Worm (Caenorhabditis elegans) whole organism, L2 larva: ENCODE data around the gene T28A11.3.

Experiments
- C34F6.9 ChIP-seq: fragments of 150-350 bp; optimal IDR thresholded peaks from 2 replicates; lab custom pipeline; 2014; ENCODE audit warnings: missing biosample characterization, missing genetic modification characterization
- F13H6.1 ChIP-seq: sonication (generic microtip); optimal IDR thresholded peaks from 2 replicates; lab custom pipeline; 2016; ENCODE audit warnings: missing genetic modification characterization, missing compliant biosample characterization
- ZK546.5 ChIP-seq: sonication (generic microtip); optimal IDR thresholded peaks from 2 replicates; lab custom pipeline; 2017; ENCODE audit warnings: missing biosample characterization, missing genetic modification characterization
- alr-1 ChIP-seq: fragments of 150-350 bp; optimal IDR thresholded peaks from 2 replicates; lab custom pipeline; 2014; ENCODE audit warnings: missing biosample characterization, missing genetic modification characterization
- ama-1 ChIP-seq: fragments of 150-350 bp; optimal IDR thresholded peaks from 2 replicates; lab custom pipeline; 2018; ENCODE audit warnings: inconsistent platforms
- ceh-16 ChIP-seq: fragments of 150-350 bp; optimal IDR thresholded peaks from 2 replicates; lab custom pipeline; 2014; ENCODE audit warnings: missing biosample characterization, missing genetic modification characterization
- dmd-4 ChIP-seq: sonication (generic microtip); optimal IDR thresholded peaks from 2 replicates; lab custom pipeline; 2017; ENCODE audit warnings: missing biosample characterization, missing genetic modification characterization
- egl-27 ChIP-seq: sonication (generic microtip); optimal IDR thresholded peaks from 3 replicates; lab custom pipeline; 2017; ENCODE audit warnings: missing biosample characterization, missing genetic modification reagents, missing genetic modification characterization
- elt-3 ChIP-seq: sonication (generic microtip); optimal IDR thresholded peaks from 2 replicates; lab custom pipeline; 2017; ENCODE audit warnings: missing biosample characterization, missing genetic modification characterization
- gmeb-1 ChIP-seq: fragments of 150-350 bp; optimal IDR thresholded peaks from 2 replicates; lab custom pipeline; 2014; ENCODE audit warnings: missing biosample characterization, missing genetic modification characterization
- lin-11 ChIP-seq: fragments of 150-350 bp; sonication (generic microtip); optimal IDR thresholded peaks from 2 replicates; lab custom pipeline; 2014; ENCODE audit warnings: missing biosample characterization, missing genetic modification characterization, inconsistent platforms, mixed read lengths
- lin-13 ChIP-seq: fragments of 150-350 bp; optimal IDR thresholded peaks from 2 replicates; lab custom pipeline; 2014; ENCODE audit warnings: missing biosample characterization, missing genetic modification reagents, missing genetic modification characterization
- lin-39 ChIP-seq: fragments of 150-350 bp; optimal IDR thresholded peaks from 2 replicates; lab custom pipeline; 2014; ENCODE audit warnings: missing biosample characterization, missing genetic modification reagents, missing genetic modification characterization
- lsy-2 ChIP-seq, 2 experiments: fragments of 150-350 bp in 1 of 2; sonication (generic microtip) in 1 of 2; optimal IDR thresholded peaks; 2 replicates each; lab custom pipeline; 2014 to 2017; ENCODE audit warnings: missing biosample characterization in 2 of 2, missing genetic modification characterization in 2 of 2
- mbf-1 ChIP-seq: sonication (generic microtip); optimal IDR thresholded peaks from 2 replicates; lab custom pipeline; 2017; ENCODE audit warnings: missing biosample characterization, missing genetic modification characterization
- mdl-1 ChIP-seq, 2 experiments: fragments of 150-350 bp in 1 of 2; sonication (generic microtip) in 1 of 2; optimal IDR thresholded peaks; 2 replicates each; lab custom pipeline; 2017; ENCODE audit warnings: missing biosample characterization in 2 of 2, missing genetic modification characterization in 2 of 2
- nhr-11 ChIP-seq: fragments of 150-350 bp; optimal IDR thresholded peaks from 2 replicates; lab custom pipeline; 2014; ENCODE audit warnings: missing biosample characterization, missing genetic modification characterization
- nhr-12 ChIP-seq: fragments of 150-350 bp; optimal IDR thresholded peaks from 2 replicates; lab custom pipeline; 2014; ENCODE audit warnings: missing biosample characterization, missing genetic modification characterization
- nhr-21 ChIP-seq: fragments of 150-350 bp; optimal IDR thresholded peaks from 2 replicates; lab custom pipeline; 2014; ENCODE audit warnings: missing biosample characterization, missing genetic modification characterization
- nhr-23 ChIP-seq: fragments of 150-350 bp; optimal IDR thresholded peaks from 2 replicates; lab custom pipeline; 2014; ENCODE audit warnings: missing biosample characterization, missing genetic modification reagents, missing genetic modification characterization
- nhr-237 ChIP-seq: fragments of 150-350 bp; optimal IDR thresholded peaks from 2 replicates; lab custom pipeline; 2014; ENCODE audit warnings: missing biosample characterization, missing genetic modification characterization
- nhr-25 ChIP-seq: fragments of 150-350 bp; sonication (generic microtip); optimal IDR thresholded peaks from 3 replicates; lab custom pipeline; 2014; ENCODE audit warnings: missing biosample characterization, missing genetic modification characterization
- nhr-6 ChIP-seq: fragments of 150-350 bp; optimal IDR thresholded peaks from 2 replicates; lab custom pipeline; 2014; ENCODE audit warnings: missing biosample characterization, missing genetic modification characterization
- peb-1 ChIP-seq: fragments of 150-350 bp; optimal IDR thresholded peaks from 2 replicates; lab custom pipeline; 2014; ENCODE audit warnings: missing biosample characterization, missing genetic modification characterization
- skn-1 ChIP-seq: sonication (generic microtip); optimal IDR thresholded peaks from 2 replicates; lab custom pipeline; 2017; ENCODE audit warnings: missing biosample characterization, missing genetic modification characterization
- sma-9 ChIP-seq, 2 experiments: fragments of 150-350 bp in 1 of 2; sonication (generic microtip) in 1 of 2; optimal IDR thresholded peaks; 2 replicates each; lab custom pipeline; 2014 to 2016; ENCODE audit warnings: missing genetic modification characterization in 2 of 2, mild to moderate bottlenecking in 1 of 2, missing biosample characterization in 1 of 2, missing compliant biosample characterization in 1 of 2, missing genetic modification reagents in 1 of 2, moderate library complexity in 1 of 2
- snpc-4 ChIP-seq: fragments of 150-350 bp; optimal IDR thresholded peaks from 2 replicates; lab custom pipeline; 2014; ENCODE audit warnings: missing biosample characterization, missing genetic modification characterization
- unc-39 ChIP-seq: fragments of 150-350 bp; optimal IDR thresholded peaks from 2 replicates; lab custom pipeline; 2014; ENCODE audit warnings: missing biosample characterization, missing genetic modification characterization
- unc-55 ChIP-seq: fragments of 150-350 bp; sonication (generic microtip); optimal IDR thresholded peaks from 3 replicates; lab custom pipeline; 2014; ENCODE audit warnings: missing biosample characterization, missing genetic modification reagents, missing genetic modification characterization
- unc-62 ChIP-seq: fragments of 150-350 bp; optimal IDR thresholded peaks from 2 replicates; lab custom pipeline; 2014; ENCODE audit warnings: missing biosample characterization, missing genetic modification reagents, missing genetic modification characterization
- zag-1 ChIP-seq: fragments of 150-350 bp; optimal IDR thresholded peaks from 2 replicates; lab custom pipeline; 2014; ENCODE audit warnings: missing biosample characterization, missing genetic modification characterization
- ztf-1 ChIP-seq: fragments of 200-800 bp; sonication (Bioruptor generic); conservative IDR thresholded peaks from 2 replicates; pipeline ENCODE4 v1.3.6; 2022; ENCODE audit warnings: missing genetic modification characterization, missing compliant biosample characterization
- ztf-4 ChIP-seq: fragments of 150-350 bp; optimal IDR thresholded peaks from 2 replicates; lab custom pipeline; 2014; ENCODE audit warnings: missing biosample characterization, missing genetic modification characterization

The T28A11.3 gene

DNA sequence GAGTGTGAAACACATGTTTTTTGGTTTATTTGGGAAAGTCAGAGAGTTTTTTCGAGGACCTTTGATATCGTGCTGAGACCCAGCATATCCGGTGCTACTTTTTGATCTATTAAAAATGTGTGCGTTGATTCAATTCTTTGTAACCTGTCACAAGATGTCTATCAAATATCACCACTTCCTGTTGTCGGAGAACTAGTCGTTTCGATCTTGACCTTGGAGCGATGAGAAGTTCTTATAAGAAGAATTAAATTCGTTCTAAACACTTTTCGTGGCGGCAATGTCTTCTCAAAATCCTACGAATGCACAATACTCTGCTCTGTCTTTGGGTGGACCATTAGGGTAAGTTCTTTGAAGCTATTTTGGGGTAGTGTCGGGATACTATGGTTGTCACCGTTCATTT is 41.0 kb downstream of the T28A11.3 start, which contains the start of gene F35F10.1:
TSS of gene F35F10.1 (plus strand) at position 200 of the 400 bp plus-strand sequence.
- peak; percentile 70 for TF ChIP-seq sma-9 (GFP tag; optimal IDR thresholded peaks at IDR 0.05; lab: Kevin White, UChicago)
- TF ChIP-seq sma-9 (tag; optimal IDR thresholded peaks at IDR 0.05; lab: Kevin White, UChicago), result no peak
- no peak for TF ChIP-seq zag-1 (tag; lab: Kevin White, UChicago)

DNA sequence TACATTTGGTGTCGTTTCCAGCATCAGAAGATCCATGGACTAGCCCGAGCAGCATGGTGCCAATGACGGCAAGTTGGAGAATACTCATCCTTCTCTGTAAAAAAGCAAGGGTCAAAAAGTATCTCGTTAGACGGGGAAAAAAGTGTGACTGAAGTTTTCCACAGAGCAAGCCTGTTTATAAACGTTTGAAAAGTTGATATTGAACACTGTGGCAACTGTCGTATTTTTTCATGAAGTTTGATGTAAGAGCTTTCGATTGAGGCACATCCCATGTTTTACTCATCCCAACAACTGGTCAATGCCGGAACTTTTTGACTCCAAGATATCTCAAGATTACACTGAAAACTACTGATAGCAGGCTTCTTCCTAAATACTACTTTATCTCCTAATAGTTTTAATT is 43.8 kb downstream of the T28A11.3 start, which contains the start of gene F35F10.13:
TSS of gene F35F10.13 (minus strand) at position 101 of the 400 bp plus-strand sequence.
- no peak for TF ChIP-seq unc-55 (GFP tag; lab: Kevin White, UChicago)
- no peak for TF ChIP-seq nhr-11 (tag; lab: Kevin White, UChicago)
- no peak for TF ChIP-seq lsy-2 (tag; optimal IDR thresholded peaks at IDR 0.05; lab: Kevin White, UChicago)
- no peak for TF ChIP-seq ama-1

DNA sequence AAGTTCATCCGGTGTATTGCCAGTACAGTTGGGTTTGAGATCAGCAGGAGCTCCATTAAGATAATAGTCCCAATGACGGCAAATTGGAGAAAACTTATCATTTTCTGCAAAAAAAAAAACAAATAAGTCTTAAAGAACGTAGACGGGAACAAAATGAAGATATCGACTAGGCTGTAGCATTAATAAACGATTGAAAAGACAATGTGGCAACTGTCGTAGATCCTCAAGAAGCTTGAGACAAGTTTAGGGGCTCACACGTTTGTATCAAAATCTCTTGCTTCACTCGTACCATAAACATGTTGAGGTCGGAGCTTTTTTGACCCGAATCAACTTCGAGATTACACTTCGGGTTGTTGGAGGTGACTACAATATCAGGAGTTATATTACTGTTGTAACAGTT is 44.9 kb downstream of the T28A11.3 start, which contains the start of gene F35F10.14:
TSS of gene F35F10.14 (minus strand) at position 101 of the 400 bp plus-strand sequence.
- no peak for TF ChIP-seq nhr-237 (tag; lab: Kevin White, UChicago)
- no peak for TF ChIP-seq elt-3
- TF ChIP-seq mbf-1 (tag; lab: Kevin White, UChicago), result no peak
- no peak for TF ChIP-seq ztf-4 (tag; lab: Kevin White, UChicago)
- TF ChIP-seq ztf-1 (GFP tag; lab: Robert Waterston, UW), result no peak
- no peak for TF ChIP-seq mdl-1 (tag; optimal IDR thresholded peaks at IDR 0.05; lab: Kevin White, UChicago)
- no peak for TF ChIP-seq lsy-2 (tag; optimal IDR thresholded peaks at IDR 0.05; lab: Kevin White, UChicago)
- TF ChIP-seq nhr-21 (tag; lab: Kevin White, UChicago), result no peak
- TF ChIP-seq egl-27 (tag; lab: Kevin White, UChicago), result no peak
- no peak for TF ChIP-seq unc-62 (GFP tag; lab: Kevin White, UChicago)
- no peak for TF ChIP-seq nhr-25 (tag; lab: Kevin White, UChicago)
- no peak for TF ChIP-seq nhr-12 (tag; lab: Kevin White, UChicago)
- no peak for TF ChIP-seq ZK546.5
- TF ChIP-seq lin-13 (GFP tag; lab: Kevin White, UChicago), result no peak
- TF ChIP-seq, all 48 proteins: peak for 0

DNA sequence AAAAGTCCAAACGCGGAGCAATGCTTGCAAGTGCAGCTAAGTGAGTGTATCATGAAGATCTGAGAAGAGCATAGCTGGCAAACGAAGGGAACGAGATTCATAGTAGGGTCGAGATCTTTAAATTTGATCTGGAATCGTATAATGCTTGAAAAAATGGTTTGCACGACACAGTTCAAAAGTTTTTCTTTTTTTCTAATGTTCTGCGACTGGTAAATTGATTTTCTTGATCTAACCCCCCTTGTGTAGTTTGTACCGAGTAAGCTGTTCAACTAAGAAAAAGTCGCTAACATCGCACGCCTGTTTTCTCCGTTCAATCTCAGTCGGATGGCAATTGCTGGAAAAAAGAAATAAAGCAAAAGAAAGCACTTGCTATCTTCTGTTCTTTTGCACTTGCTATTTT is 45.3 kb downstream of the T28A11.3 start, which contains the start of gene C17B7.14:
TSS of gene C17B7.14 (minus strand) at position 101 of the 400 bp plus-strand sequence.
- TF ChIP-seq lin-39 (tag; lab: Kevin White, UChicago) (no peak), gmeb-1 (tag; lab: Kevin White, UChicago) (no peak), sma-9 (GFP tag; optimal IDR thresholded peaks at IDR 0.05; lab: Kevin White, UChicago) (no peak), sma-9 (tag; optimal IDR thresholded peaks at IDR 0.05; lab: Kevin White, UChicago) (no peak), nhr-23 (tag; lab: Kevin White, UChicago) (no peak), unc-62 (GFP tag; lab: Kevin White, UChicago) (no peak), skn-1 (tag; lab: Kevin White, UChicago) (no peak), alr-1 (tag; lab: Kevin White, UChicago) (no peak), unc-55 (GFP tag; lab: Kevin White, UChicago) (no peak), snpc-4 (tag; lab: Kevin White, UChicago) (no peak), nhr-6 (no peak), F13H6.1 (tag; lab: Kevin White, UChicago) (no peak), unc-39 (no peak), mbf-1 (tag; lab: Kevin White, UChicago) (no peak), C34F6.9 (tag; lab: Kevin White, UChicago) (no peak), lin-13 (GFP tag; lab: Kevin White, UChicago) (no peak), dmd-4 (tag; lab: Kevin White, UChicago) (no peak)

DNA sequence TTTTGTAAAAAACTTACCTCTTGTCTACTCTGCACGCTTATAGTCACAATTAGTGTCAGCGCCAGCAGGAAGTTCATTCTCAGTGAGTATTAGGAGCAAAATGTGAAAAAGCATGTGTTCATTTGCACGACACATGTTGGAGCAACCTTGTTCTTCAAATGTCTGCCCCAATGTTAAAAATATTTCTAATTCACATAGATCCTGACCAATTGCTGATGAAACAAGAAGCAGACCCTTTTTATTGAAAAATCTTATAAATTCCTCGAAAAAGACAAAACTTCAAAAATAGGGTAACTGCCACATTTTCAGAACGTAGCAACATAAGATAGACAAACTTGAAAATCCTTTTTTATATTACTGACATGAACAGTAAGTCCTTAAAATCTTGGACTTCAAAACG is 49.0 kb downstream of the T28A11.3 start, which contains the start of gene C17B7.8:
TSS of gene C17B7.8 (minus strand) at position 101 of the 400 bp plus-strand sequence.
- TF ChIP-seq ceh-16 (tag; lab: Kevin White, UChicago) (no peak), nhr-6 (no peak), mdl-1 (tag; optimal IDR thresholded peaks at IDR 0.05; lab: Kevin White, UChicago) (no peak), nhr-25 (tag; lab: Kevin White, UChicago) (no peak), lin-11 (tag; lab: Kevin White, UChicago) (no peak), nhr-21 (tag; lab: Kevin White, UChicago) (no peak), peb-1 (tag; lab: Kevin White, UChicago) (no peak), lin-39 (tag; lab: Kevin White, UChicago) (no peak), nhr-12 (tag; lab: Kevin White, UChicago) (no peak), lsy-2 (tag; optimal IDR thresholded peaks at IDR 0.05; lab: Kevin White, UChicago) (no peak)
- TF ChIP-seq, all 48 proteins: peak for 0
